Worm (Caenorhabditis elegans) whole organism, mixed stage, embryonic: ENCODE results near the gene pod-1.

Source experiments
- ceh-39 ChIP-seq: fragments of 150-350 bp; optimal IDR thresholded peaks from 2 replicates; lab custom pipeline; 2014; ENCODE audit warnings: missing biosample characterization, missing genetic modification characterization
- elt-1 ChIP-seq: sonication (generic microtip); optimal IDR thresholded peaks from 2 replicates; lab custom pipeline; 2017; ENCODE audit warnings: missing genetic modification characterization, mild to moderate bottlenecking, missing compliant biosample characterization, antibody characterized with exemption, moderate library complexity, borderline replicate concordance; ENCODE audit not compliant: insufficient read depth
- lsy-2 ChIP-seq: fragments of 150-350 bp; optimal IDR thresholded peaks from 2 replicates; lab custom pipeline; 2014; ENCODE audit warnings: missing biosample characterization, missing genetic modification characterization
- nhr-237 ChIP-seq: fragments of 150-350 bp; optimal IDR thresholded peaks from 2 replicates; lab custom pipeline; 2014; ENCODE audit warnings: missing biosample characterization, missing genetic modification characterization
- nhr-28 ChIP-seq: fragments of 150-350 bp; optimal IDR thresholded peaks from 2 replicates; lab custom pipeline; 2014; ENCODE audit warnings: missing biosample characterization, missing genetic modification characterization
- nhr-76 ChIP-seq: sonication (generic microtip); optimal IDR thresholded peaks from 2 replicates; lab custom pipeline; 2017; ENCODE audit warnings: missing biosample characterization, missing genetic modification characterization
- unc-39 ChIP-seq: fragments of 150-350 bp; optimal IDR thresholded peaks from 2 replicates; lab custom pipeline; 2014; ENCODE audit warnings: missing biosample characterization, missing genetic modification characterization

DNA sequence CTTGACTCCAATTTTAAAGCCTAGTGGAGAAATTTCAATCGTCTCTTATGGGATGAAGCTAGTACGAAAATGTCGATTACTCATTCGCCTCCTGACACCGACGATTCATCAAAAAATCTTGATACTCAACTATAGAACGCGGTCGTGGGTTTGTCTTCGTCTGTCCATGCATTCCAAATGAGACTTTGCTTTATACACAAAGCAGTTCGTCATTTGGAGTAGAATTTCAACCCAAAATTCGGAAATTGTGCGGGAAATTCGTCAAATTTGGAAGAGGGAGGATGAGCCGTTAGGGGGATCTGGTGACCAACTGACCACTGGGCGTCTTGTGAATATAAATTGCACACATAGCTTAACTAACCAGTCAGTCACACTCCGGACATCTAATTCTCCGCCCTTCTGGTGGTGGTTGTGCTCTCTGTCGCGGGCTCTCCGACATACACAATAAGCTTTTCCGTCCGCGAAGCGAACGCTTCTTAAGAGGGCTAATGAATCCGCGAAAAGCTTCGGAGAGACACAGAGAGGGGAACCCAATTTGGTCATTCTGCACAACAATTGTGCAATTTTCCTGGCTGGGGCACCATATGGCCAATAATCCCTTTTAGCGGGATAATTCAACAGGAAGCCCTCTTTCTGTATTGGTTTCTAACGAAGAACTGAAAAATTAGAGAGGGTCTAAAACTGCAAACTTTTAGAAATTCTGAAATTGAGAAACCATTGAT is 1.4 kb upstream of the pod-1 start:
- TF ChIP-seq elt-1 (tag; lab: Kevin White, UChicago) (no peak), ceh-39 (tag; lab: Kevin White, UChicago) (no peak), nhr-28 (tag; lab: Kevin White, UChicago) (no peak), nhr-76 (no peak), lsy-2 (tag; lab: Kevin White, UChicago) (no peak), unc-39 (tag; lab: Kevin White, UChicago) (no peak), nhr-237 (tag; lab: Kevin White, UChicago) (no peak)
